Worm (Caenorhabditis elegans) whole organism, mixed stage, embryonic: Measurements from ENCODE around the gene sax-2.

ENCODE experiments used
- elt-3 ChIP-seq: fragments of 150-350 bp; optimal IDR thresholded peaks from 2 replicates; lab custom pipeline; 2014; ENCODE audit warnings: missing biosample characterization, missing genetic modification characterization
- nhr-2 ChIP-seq: fragments of 150-350 bp; optimal IDR thresholded peaks from 2 replicates; lab custom pipeline; 2014; ENCODE audit warnings: missing biosample characterization, missing genetic modification characterization
- nhr-28 ChIP-seq: fragments of 150-350 bp; optimal IDR thresholded peaks from 2 replicates; lab custom pipeline; 2014; ENCODE audit warnings: missing biosample characterization, missing genetic modification characterization
- pha-4 ChIP-seq: fragments of 150-350 bp; optimal IDR thresholded peaks from 2 replicates; lab custom pipeline; 2018; ENCODE audit warnings: missing biosample characterization, missing genetic modification reagents, missing genetic modification characterization

DNA sequence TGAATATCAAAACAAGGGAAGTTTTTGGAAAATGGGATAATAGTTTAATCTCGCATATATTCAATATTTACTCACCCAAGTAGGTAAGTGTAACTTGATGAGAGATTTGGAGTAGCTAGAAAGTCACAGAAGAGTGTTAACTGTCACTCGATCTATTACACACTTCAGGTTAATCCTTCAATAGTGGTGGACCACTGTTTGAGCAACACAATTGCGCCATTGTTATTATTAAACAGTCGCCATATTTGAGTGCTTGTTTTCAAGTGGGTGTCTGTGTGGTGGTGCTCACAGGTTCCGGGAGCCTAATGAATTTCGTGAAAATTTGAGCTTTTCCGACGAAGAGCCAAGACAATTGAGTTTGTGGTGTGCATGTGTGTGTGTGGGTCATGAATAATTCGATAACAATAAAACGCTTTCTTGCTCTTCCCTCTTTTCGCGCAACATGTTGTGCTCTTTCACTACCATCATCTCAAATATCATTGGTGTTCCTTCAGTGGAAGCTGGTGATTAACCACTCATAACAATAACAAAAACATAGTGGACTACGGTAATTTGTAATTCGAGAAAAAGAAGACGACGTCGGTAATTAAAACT lies 29.5 kb downstream of the sax-2 start:
- no peak for TF ChIP-seq nhr-28
- TF ChIP-seq pha-4 (tag; lab: Kevin White, UChicago): no peak
- TF ChIP-seq nhr-2 (tag; lab: Kevin White, UChicago): peak; percentile 52
- no peak for TF ChIP-seq elt-3 (tag; lab: Kevin White, UChicago)
